Fruit fly (Drosophila melanogaster) whole organism, embryonic: ENCODE data around the gene fred.

Source experiments
- Aef1 ChIP-seq: fragments of 200-800 bp; sonication (Bioruptor generic); IDR thresholded peaks from 3 replicates; pipeline ENCODE4 v1.3.6; 2022; ENCODE audit warnings: missing biosample characterization, missing genetic modification characterization
- CG10366 ChIP-seq: fragments of 200-800 bp; sonication (Bioruptor generic); IDR thresholded peaks from 2 replicates; pipeline ENCODE4 v1.3.6; 2022; ENCODE audit warnings: missing biosample characterization, missing genetic modification characterization
- CG10654 ChIP-seq: fragments of 200-800 bp; sonication (Bioruptor generic); optimal IDR thresholded peaks from 2 replicates; lab custom pipeline; 2016; ENCODE audit warnings: missing biosample characterization, missing genetic modification characterization
- CG11085 ChIP-seq: fragments of 200-800 bp; sonication (Bioruptor generic); IDR thresholded peaks from 2 replicates; pipeline ENCODE4 v1.3.6; 2022; ENCODE audit warnings: missing biosample characterization, missing genetic modification characterization
- CG11504 ChIP-seq: fragments of 200-800 bp; sonication (Bioruptor generic); optimal IDR thresholded peaks from 3 replicates; lab custom pipeline; 2019; ENCODE audit warnings: missing biosample characterization, mild to moderate bottlenecking, missing genetic modification characterization, moderate library complexity
- CG1233 ChIP-seq: fragments of 200-800 bp; sonication (Bioruptor generic); optimal IDR thresholded peaks from 4 replicates; lab custom pipeline; 2018; ENCODE audit warnings: missing biosample characterization, mild to moderate bottlenecking, missing genetic modification characterization
- CG12769 ChIP-seq: fragments of 200-800 bp; sonication (Bioruptor generic); optimal IDR thresholded peaks from 2 replicates; lab custom pipeline; 2019; ENCODE audit warnings: missing biosample characterization, mild to moderate bottlenecking, missing genetic modification characterization, moderate library complexity
- CG13296 ChIP-seq: fragments of 200-800 bp; sonication (Bioruptor generic); optimal IDR thresholded peaks from 3 replicates; lab custom pipeline; 2018; ENCODE audit warnings: missing biosample characterization, mild to moderate bottlenecking, missing genetic modification characterization
- CG15269 ChIP-seq: fragments of 200-800 bp; sonication (Bioruptor generic); optimal IDR thresholded peaks from 2 replicates; lab custom pipeline; 2018; ENCODE audit warnings: missing biosample characterization, mild to moderate bottlenecking, missing genetic modification characterization, moderate library complexity
- CG15696 ChIP-seq: fragments of 200-800 bp; sonication (Bioruptor generic); optimal IDR thresholded peaks from 2 replicates; lab custom pipeline; 2019; ENCODE audit warnings: missing biosample characterization, mild to moderate bottlenecking, missing genetic modification characterization, moderate library complexity
- CG1603 ChIP-seq: fragments of 200-800 bp; sonication (Bioruptor generic); optimal IDR thresholded peaks from 2 replicates; lab custom pipeline; 2019; ENCODE audit warnings: missing biosample characterization, mild to moderate bottlenecking, missing genetic modification characterization, moderate library complexity
- CG1647 ChIP-seq: fragments of 200-800 bp; sonication (Bioruptor generic); optimal IDR thresholded peaks from 3 replicates; lab custom pipeline; 2016; ENCODE audit warnings: missing biosample characterization, missing genetic modification characterization
- CG17912 ChIP-seq: fragments of 200-800 bp; sonication (Bioruptor generic); optimal IDR thresholded peaks from 2 replicates; lab custom pipeline; 2018; ENCODE audit warnings: missing biosample characterization, mild to moderate bottlenecking, missing genetic modification characterization
- CG18476 ChIP-seq: fragments of 200-800 bp; sonication (Bioruptor generic); optimal IDR thresholded peaks from 2 replicates; lab custom pipeline; 2016; ENCODE audit warnings: missing biosample characterization, mild to moderate bottlenecking, missing genetic modification characterization
- CG2678 ChIP-seq: fragments of 200-800 bp; sonication (Bioruptor generic); optimal IDR thresholded peaks from 3 replicates; lab custom pipeline; 2019; ENCODE audit warnings: missing biosample characterization, mild to moderate bottlenecking, missing genetic modification characterization, moderate library complexity
- CG31441 ChIP-seq: fragments of 200-800 bp; sonication (Bioruptor generic); IDR thresholded peaks from 2 replicates; pipeline ENCODE4 v1.3.6; 2022; ENCODE audit warnings: missing biosample characterization, missing genetic modification characterization
- CG42726 ChIP-seq: fragments of 200-800 bp; sonication (Bioruptor generic); IDR thresholded peaks from 2 replicates; pipeline ENCODE4 v1.3.6; 2022; ENCODE audit warnings: missing biosample characterization, missing genetic modification characterization; ENCODE audit not compliant: partially characterized antibody
- CG4820 ChIP-seq: fragments of 200-800 bp; sonication (Bioruptor generic); optimal IDR thresholded peaks from 3 replicates; lab custom pipeline; 2016; ENCODE audit warnings: missing biosample characterization, missing genetic modification characterization
- CG4854 ChIP-seq: fragments of 200-800 bp; sonication (Bioruptor generic); optimal IDR thresholded peaks from 2 replicates; lab custom pipeline; 2016; ENCODE audit warnings: missing biosample characterization, missing genetic modification characterization, inconsistent platforms
- CG6683 ChIP-seq: fragments of 200-800 bp; sonication (Bioruptor generic); optimal IDR thresholded peaks from 2 replicates; lab custom pipeline; 2017; ENCODE audit warnings: missing biosample characterization, mild to moderate bottlenecking, missing genetic modification characterization, missing genetic modification reagents
- CG7357 ChIP-seq: fragments of 200-800 bp; sonication (Bioruptor generic); IDR thresholded peaks from 3 replicates; pipeline ENCODE4 v1.3.6; 2022; ENCODE audit warnings: missing biosample characterization, missing genetic modification characterization
- CG9727 ChIP-seq: fragments of 200-800 bp; sonication (Bioruptor generic); optimal IDR thresholded peaks from 3 replicates; lab custom pipeline; 2017; ENCODE audit warnings: missing biosample characterization, mild to moderate bottlenecking, missing genetic modification characterization
- CG9932 ChIP-seq: fragments of 200-800 bp; sonication (Bioruptor generic); IDR thresholded peaks from 2 replicates; pipeline ENCODE4 v1.3.6; 2022; ENCODE audit warnings: missing biosample characterization, missing genetic modification characterization
- Doc2 ChIP-seq: fragments of 200-800 bp; sonication (Bioruptor generic); IDR thresholded peaks from 2 replicates; pipeline ENCODE4 v1.3.6; 2022; ENCODE audit warnings: missing biosample characterization, missing genetic modification characterization
- Doc3 ChIP-seq: fragments of 200-800 bp; sonication (Bioruptor generic); IDR thresholded peaks from 3 replicates; pipeline ENCODE4 v1.3.6; 2022; ENCODE audit warnings: missing biosample characterization, missing genetic modification characterization; ENCODE audit not compliant: partially characterized antibody
- Ets97D ChIP-seq: fragments of 200-800 bp; sonication (Bioruptor generic); optimal IDR thresholded peaks from 3 replicates; lab custom pipeline; 2016; ENCODE audit warnings: missing biosample characterization, missing genetic modification characterization
- Hsf ChIP-seq: fragments of 200-800 bp; sonication (Bioruptor generic); optimal IDR thresholded peaks from 3 replicates; lab custom pipeline; 2016; ENCODE audit warnings: missing biosample characterization, missing genetic modification characterization
- Meics ChIP-seq: fragments of 200-800 bp; sonication (Bioruptor generic); optimal IDR thresholded peaks from 2 replicates; lab custom pipeline; 2017; ENCODE audit warnings: missing biosample characterization, mild to moderate bottlenecking, missing genetic modification characterization
- PHDP ChIP-seq: fragments of 200-800 bp; sonication (Bioruptor generic); optimal IDR thresholded peaks from 3 replicates; lab custom pipeline; 2018; ENCODE audit warnings: missing biosample characterization, mild to moderate bottlenecking, missing genetic modification characterization, moderate library complexity
- Rfx ChIP-seq: fragments of 200-800 bp; sonication (Bioruptor generic); IDR thresholded peaks from 2 replicates; pipeline ENCODE4 v1.3.6; 2022; ENCODE audit warnings: missing biosample characterization, missing genetic modification characterization
- Ssrp ChIP-seq: fragments of 200-800 bp; sonication (Bioruptor generic); optimal IDR thresholded peaks from 2 replicates; lab custom pipeline; 2018; ENCODE audit warnings: missing biosample characterization, mild to moderate bottlenecking, missing genetic modification characterization, moderate library complexity
- chinmo ChIP-seq: fragments of 200-800 bp; sonication (Bioruptor generic); IDR thresholded peaks from 4 replicates; pipeline ENCODE4 v1.3.6; 2022; ENCODE audit warnings: missing biosample characterization, missing genetic modification characterization; ENCODE audit not compliant: partially characterized antibody
- cwo ChIP-seq: fragments of 200-800 bp; sonication (Bioruptor generic); optimal IDR thresholded peaks from 3 replicates; lab custom pipeline; 2017; ENCODE audit warnings: missing biosample characterization, missing genetic modification characterization, mild to moderate bottlenecking, moderate library complexity, missing genetic modification reagents
- gce ChIP-seq: fragments of 200-800 bp; sonication (Bioruptor generic); IDR thresholded peaks from 3 replicates; pipeline ENCODE4 v1.3.6; 2022; ENCODE audit warnings: missing biosample characterization, missing genetic modification characterization
- grau ChIP-seq: fragments of 200-800 bp; optimal IDR thresholded peaks from 3 replicates; lab custom pipeline; 2019; ENCODE audit warnings: missing biosample characterization, mild to moderate bottlenecking, missing genetic modification characterization, moderate library complexity
- ham ChIP-seq: fragments of 200-800 bp; sonication (Bioruptor generic); IDR thresholded peaks from 2 replicates; pipeline ENCODE4 v1.3.6; 2022; ENCODE audit warnings: missing biosample characterization, missing genetic modification characterization
- luna ChIP-seq: fragments of 200-800 bp; sonication (Bioruptor generic); optimal IDR thresholded peaks from 2 replicates; lab custom pipeline; 2016; ENCODE audit warnings: missing biosample characterization, missing genetic modification characterization
- p53 ChIP-seq: fragments of 200-800 bp; sonication (Bioruptor generic); optimal IDR thresholded peaks from 2 replicates; lab custom pipeline; 2016; ENCODE audit warnings: missing biosample characterization, missing genetic modification characterization
- pb ChIP-seq: fragments of 200-800 bp; sonication (Bioruptor generic); optimal IDR thresholded peaks from 3 replicates; lab custom pipeline; 2016; ENCODE audit warnings: missing biosample characterization, missing genetic modification characterization
- ranshi ChIP-seq: fragments of 200-800 bp; sonication (Bioruptor generic); IDR thresholded peaks from 2 replicates; pipeline ENCODE4 v1.3.6; 2022; ENCODE audit warnings: missing biosample characterization, missing genetic modification characterization
- sc ChIP-seq, 3 experiments: fragments of >200 bp in 2 of 3; fragments of 200-800 bp in 1 of 3; sonication (Bioruptor generic) in 1 of 3; optimal IDR thresholded peaks; 2 replicates in 2 of 3; 3 replicates in 1 of 3; lab custom pipeline; 2017; ENCODE audit warnings: mild to moderate bottlenecking in 1 of 3, missing biosample characterization in 1 of 3, missing genetic modification characterization in 1 of 3, missing genetic modification reagents in 1 of 3
- sna ChIP-seq: fragments of 200-800 bp; sonication (Bioruptor generic); IDR thresholded peaks from 2 replicates; pipeline ENCODE4 v1.3.6; 2022; ENCODE audit warnings: missing biosample characterization, missing genetic modification characterization; ENCODE audit not compliant: partially characterized antibody
- ssp ChIP-seq: fragments of 200-800 bp; sonication (Bioruptor generic); IDR thresholded peaks from 2 replicates; pipeline ENCODE4 v1.3.6; 2022; ENCODE audit warnings: missing biosample characterization, missing genetic modification characterization
- stc ChIP-seq: fragments of 200-800 bp; sonication (Bioruptor generic); IDR thresholded peaks from 2 replicates; pipeline ENCODE4 v1.3.6; 2022; ENCODE audit warnings: missing biosample characterization, missing genetic modification characterization
- tio ChIP-seq: fragments of 200-800 bp; sonication (Bioruptor generic); optimal IDR thresholded peaks from 2 replicates; lab custom pipeline; 2017; ENCODE audit warnings: missing biosample characterization, missing genetic modification characterization, inconsistent platforms
- toy ChIP-seq: fragments of 200-800 bp; sonication (Bioruptor generic); IDR thresholded peaks from 2 replicates; pipeline ENCODE4 v1.3.6; 2022; ENCODE audit warnings: missing biosample characterization, missing genetic modification characterization
- trem ChIP-seq: fragments of 200-800 bp; optimal IDR thresholded peaks from 3 replicates; lab custom pipeline; 2019; ENCODE audit warnings: missing biosample characterization, mild to moderate bottlenecking, missing genetic modification characterization, moderate library complexity
- ttk ChIP-seq: fragments of 200-800 bp; sonication (Bioruptor generic); IDR thresholded peaks from 2 replicates; pipeline ENCODE4 v2.1.2; 2022; ENCODE audit warnings: missing biosample characterization, missing genetic modification characterization
- wek ChIP-seq: fragments of 200-800 bp; sonication (Bioruptor generic); optimal IDR thresholded peaks from 3 replicates; lab custom pipeline; 2018; ENCODE audit warnings: missing biosample characterization, mild to moderate bottlenecking, missing genetic modification characterization, moderate library complexity
- zfh2 ChIP-seq: fragments of 200-800 bp; sonication (Bioruptor generic); optimal IDR thresholded peaks from 2 replicates; lab custom pipeline; 2016; ENCODE audit warnings: missing biosample characterization, missing genetic modification characterization

fred gene

DNA sequence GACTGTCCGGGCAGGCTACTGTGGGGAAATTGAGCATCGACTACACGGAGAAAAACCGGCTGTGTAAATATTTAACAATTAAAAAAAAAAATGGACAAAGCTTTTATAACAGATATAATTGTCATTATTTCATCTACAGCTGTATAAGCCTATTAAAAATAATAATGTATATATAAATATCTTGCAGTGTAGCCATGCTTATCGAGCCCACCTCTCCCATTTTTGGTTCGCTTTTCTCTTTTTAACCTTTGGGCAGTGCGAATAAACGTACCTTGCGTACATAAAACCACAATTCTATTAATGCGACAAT is 94.7 kb downstream of the fred start (continued):
- TF ChIP-seq CG17912 = no peak
- TF ChIP-seq chinmo (GFP tag; lab: Robert Waterston, UW) = no peak
- TF ChIP-seq CG13296 = peak; percentile 53
- peak; percentile 48; the same call in 1 of the 2 replicates for TF ChIP-seq ssp (GFP tag; lab: Robert Waterston, UW)
- TF ChIP-seq sc (optimal IDR thresholded peaks at IDR 0.05; lab: Kevin White, UChicago) = no peak
- TF ChIP-seq sc (GFP tag; optimal IDR thresholded peaks at IDR 0.05; lab: Kevin White, UChicago) = peak; percentile 29
- TF ChIP-seq CG15696 (tag; lab: Kevin White, UChicago) = peak; percentile 38
- TF ChIP-seq sna (GFP tag; lab: Robert Waterston, UW) = no peak
- TF ChIP-seq CG18476 (GFP tag; lab: Kevin White, UChicago) = no peak
- peak; percentile 70 for TF ChIP-seq ttk (GFP tag; lab: Robert Waterston, UW)
- no peak for TF ChIP-seq zfh2 (GFP tag; lab: Kevin White, UChicago)
- peak; percentile 62 for TF ChIP-seq CG4820 (GFP tag; lab: Kevin White, UChicago)
- peak; percentile 71 for TF ChIP-seq CG9727 (GFP tag; lab: Kevin White, UChicago)
- peak; percentile 49 for TF ChIP-seq grau (tag; lab: Kevin White, UChicago)
- TF ChIP-seq gce (GFP tag; lab: Robert Waterston, UW) = peak; percentile 51; the same call in 1 of the 3 replicates
- peak; percentile 57 for TF ChIP-seq Hsf (GFP tag; lab: Kevin White, UChicago)
- peak; percentile 44; the same call in 1 of the 2 replicates for TF ChIP-seq toy (GFP tag; lab: Robert Waterston, UW)
- TF ChIP-seq CG12769 (tag; lab: Kevin White, UChicago) = peak; percentile 3
- TF ChIP-seq Meics (GFP tag; lab: Kevin White, UChicago) = peak; percentile 69
- no peak for TF ChIP-seq Ssrp (tag; lab: Kevin White, UChicago)
- TF ChIP-seq CG15269 = peak; percentile 76
- TF ChIP-seq CG1233 (GFP tag; lab: Kevin White, UChicago) = peak; percentile 39
- TF ChIP-seq Ets97D (GFP tag; lab: Kevin White, UChicago) = peak; percentile 14
- peak; percentile 15 for TF ChIP-seq CG4854
- TF ChIP-seq CG7357 (GFP tag; lab: Robert Waterston, UW) = peak; percentile 64; the same call in 2 of the 3 replicates
- TF ChIP-seq ham = no peak
- peak; percentile 66; the same call in 1 of the 2 replicates for TF ChIP-seq stc (GFP tag; lab: Robert Waterston, UW)
- TF ChIP-seq CG11085 (GFP tag; lab: Robert Waterston, UW) = peak; percentile 57
- no peak for TF ChIP-seq CG42726 (GFP tag; lab: Robert Waterston, UW)
- peak; percentile 81 for TF ChIP-seq PHDP (tag; lab: Kevin White, UChicago)
- peak; percentile 2 for TF ChIP-seq CG1647 (GFP tag; lab: Kevin White, UChicago)
- peak; percentile 55 for TF ChIP-seq tio (GFP tag; lab: Kevin White, UChicago)
- peak; percentile 0 for TF ChIP-seq trem
- peak; percentile 38 for TF ChIP-seq CG10654 (GFP tag; lab: Kevin White, UChicago)
- peak; percentile 74 for TF ChIP-seq CG2678 (tag; lab: Kevin White, UChicago)
- TF ChIP-seq CG9932 (GFP tag; lab: Robert Waterston, UW) = peak; percentile 79
- TF ChIP-seq Doc2 (GFP tag; lab: Robert Waterston, UW) = no peak
- TF ChIP-seq CG11504 = peak; percentile 71
- peak; percentile 2 for TF ChIP-seq CG1603 (tag; lab: Kevin White, UChicago)
- no peak for TF ChIP-seq luna (GFP tag; lab: Kevin White, UChicago)
- no peak for TF ChIP-seq CG6683 (GFP tag; lab: Kevin White, UChicago)
- peak; percentile 27; the same call in 1 of the 2 replicates for TF ChIP-seq CG31441 (GFP tag; lab: Robert Waterston, UW)
- TF ChIP-seq CG10366 (GFP tag; lab: Robert Waterston, UW) = peak; percentile 78
- no peak for TF ChIP-seq p53 (GFP tag; lab: Kevin White, UChicago)
- peak; percentile 83 for TF ChIP-seq ranshi (GFP tag; lab: Robert Waterston, UW)
- TF ChIP-seq Rfx (GFP tag; lab: Robert Waterston, UW) = peak; percentile 77
- TF ChIP-seq pb (GFP tag; lab: Kevin White, UChicago) = no peak
- TF ChIP-seq Aef1 (GFP tag; lab: Robert Waterston, UW) = peak; percentile 74
- TF ChIP-seq wek = no peak
- TF ChIP-seq Doc3 (GFP tag; lab: Robert Waterston, UW) = no peak
- peak; percentile 52 for TF ChIP-seq cwo (GFP tag; lab: Kevin White, UChicago)
